Fruit fly (Drosophila melanogaster) whole organism, prepupa: ENCODE measurements around the gene CG31551.

Experiments used
- CG6163 ChIP-seq: fragments of 200-800 bp; sonication (Bioruptor generic); IDR thresholded peaks from 3 replicates; pipeline ENCODE4 v1.3.6; 2022; ENCODE audit warnings: missing biosample characterization, missing genetic modification characterization
- Smox ChIP-seq: fragments of 200-800 bp; sonication (Bioruptor generic); optimal IDR thresholded peaks from 3 replicates; lab custom pipeline; 2016; ENCODE audit warnings: missing biosample characterization, missing genetic modification characterization

DNA sequence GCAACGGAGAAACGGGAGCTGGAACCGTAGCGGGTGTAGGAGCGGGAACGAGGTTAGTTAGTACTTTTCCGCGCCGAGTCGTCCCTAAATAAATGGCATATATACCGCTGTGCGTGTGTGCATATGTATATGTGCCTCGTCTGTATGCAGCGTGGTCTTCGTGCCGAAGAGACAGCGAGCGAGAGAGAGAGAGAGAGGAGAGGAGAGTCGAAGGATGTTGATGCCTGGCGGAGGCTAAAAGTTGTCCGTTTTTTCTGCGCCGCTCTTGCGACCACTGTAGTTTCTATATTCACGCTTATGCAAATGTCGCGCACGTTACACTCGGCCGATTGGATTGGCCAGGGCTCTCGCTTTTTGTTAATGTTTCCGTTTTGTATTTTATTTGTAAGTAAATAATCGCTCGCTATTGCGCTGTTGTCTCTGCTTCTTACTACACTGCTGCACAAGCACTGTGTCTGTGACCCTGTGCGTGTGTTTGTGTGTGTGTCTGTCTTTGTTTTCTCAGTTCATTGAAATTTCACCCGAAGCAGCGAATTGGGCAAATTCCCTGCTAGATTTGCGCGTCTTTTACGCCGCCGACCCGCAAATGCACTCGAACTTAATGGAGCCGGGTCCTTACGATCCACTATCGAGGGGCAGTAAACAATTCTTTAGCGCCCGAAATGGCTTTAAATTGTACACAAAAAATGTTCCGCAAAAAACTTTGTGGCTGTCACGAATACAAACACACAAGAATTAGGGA, 15.1 kb upstream of the CG31551 start, which contains the start of gene Rga:
- TF ChIP-seq Smox (GFP tag; lab: Kevin White, UChicago): no peak
- TF ChIP-seq CG6163 (GFP tag; lab: Robert Waterston, UW): no peak
